Worm (Caenorhabditis elegans): ENCODE measurements around the gene cogc-2.

ce11 chrIV:7032459-7032858 lies 6.9 kb downstream of the cogc-2 start, which contains the start of gene C06G3.8:
- TF ChIP-seq lin-11 (tag; optimal IDR thresholded peaks at IDR 0.05) = no peak
- no peak for TF ChIP-seq pag-3 (tag; optimal IDR thresholded peaks at IDR 0.05; ENCODE audit: borderline replicate concordance)
